Worm (Caenorhabditis elegans): Measurements from ENCODE around the gene ZC404.2.

- TF ChIP-seq D2030.7 (GFP tag; IDR thresholded peaks at IDR 0.05) = peak; percentile 92
- TF ChIP-seq nhr-27 (tag; optimal IDR thresholded peaks at IDR 0.05) = no peak
- TF ChIP-seq cebp-1 (GFP tag; IDR thresholded peaks at IDR 0.05) = no peak
- TF ChIP-seq cebp-1 (tag; optimal IDR thresholded peaks at IDR 0.05) = peak; percentile 60
- TF ChIP-seq F33H1.4 (GFP tag; IDR thresholded peaks at IDR 0.05) = peak; percentile 72
- no peak for TF ChIP-seq nhr-90 (tag; optimal IDR thresholded peaks at IDR 0.05)
- no peak for TF ChIP-seq pha-4 (tag; optimal IDR thresholded peaks at IDR 0.05)
- no peak for TF ChIP-seq egl-44 (GFP tag; IDR thresholded peaks at IDR 0.05)
- no peak for TF ChIP-seq madf-10 (tag; optimal IDR thresholded peaks at IDR 0.05)
- peak; percentile 81 for TF ChIP-seq dpl-1 (GFP tag; optimal IDR thresholded peaks at IDR 0.05)
- TF ChIP-seq B0261.1 (tag; optimal IDR thresholded peaks at IDR 0.05) = no peak
- no peak for TF ChIP-seq him-1 (tag; optimal IDR thresholded peaks at IDR 0.05)
- no peak for TF ChIP-seq unc-62 (GFP tag; optimal IDR thresholded peaks at IDR 0.05)
- no peak for TF ChIP-seq ccch-3 (GFP tag; optimal IDR thresholded peaks at IDR 0.05)
- no peak for TF ChIP-seq F57A8.1 (GFP tag; optimal IDR thresholded peaks at IDR 0.05)
Measured at ce11 chrV:6784853-6785492, 2.8 kb upstream of the ZC404.2 start, which contains the start of the genes spn-4 and spe-39.

Data from whole organism, young adult.